Fruit fly (Drosophila melanogaster) whole organism, embryonic: ENCODE data around the gene RpLP1.

ENCODE experiments used
- Bgb ChIP-seq: fragments of 200-800 bp; sonication (Bioruptor generic); IDR thresholded peaks from 2 replicates; pipeline ENCODE4 v1.3.6; 2022; ENCODE audit warnings: missing biosample characterization, missing genetic modification characterization; ENCODE audit not compliant: partially characterized antibody
- BtbVII ChIP-seq: fragments of 200-800 bp; sonication (Bioruptor generic); optimal IDR thresholded peaks from 3 replicates; lab custom pipeline; 2017; ENCODE audit warnings: missing biosample characterization, mild to moderate bottlenecking, missing genetic modification characterization
- CG10431 ChIP-seq: fragments of 200-800 bp; sonication (Bioruptor generic); optimal IDR thresholded peaks from 3 replicates; lab custom pipeline; 2018; ENCODE audit warnings: missing biosample characterization, mild to moderate bottlenecking, missing genetic modification characterization
- CG11085 ChIP-seq: fragments of 200-800 bp; sonication (Bioruptor generic); IDR thresholded peaks from 2 replicates; pipeline ENCODE4 v1.3.6; 2022; ENCODE audit warnings: missing biosample characterization, missing genetic modification characterization
- CG11504 ChIP-seq: fragments of 200-800 bp; sonication (Bioruptor generic); optimal IDR thresholded peaks from 3 replicates; lab custom pipeline; 2019; ENCODE audit warnings: missing biosample characterization, mild to moderate bottlenecking, missing genetic modification characterization, moderate library complexity
- CG13624 ChIP-seq: fragments of 200-800 bp; sonication (Bioruptor generic); optimal IDR thresholded peaks from 2 replicates; lab custom pipeline; 2016; ENCODE audit warnings: missing biosample characterization, missing genetic modification characterization
- CG14441 ChIP-seq: fragments of 200-800 bp; sonication (Bioruptor generic); IDR thresholded peaks from 2 replicates; pipeline ENCODE4 v1.3.6; 2022; ENCODE audit warnings: missing biosample characterization, missing genetic modification characterization
- CG14710 ChIP-seq: fragments of 200-800 bp; sonication (Bioruptor generic); optimal IDR thresholded peaks from 3 replicates; lab custom pipeline; 2019; ENCODE audit warnings: missing biosample characterization, mild to moderate bottlenecking, missing genetic modification characterization, moderate library complexity
- CG15514 ChIP-seq: fragments of 200-800 bp; sonication (Bioruptor generic); optimal IDR thresholded peaks from 3 replicates; lab custom pipeline; 2017; ENCODE audit warnings: missing biosample characterization, missing genetic modification characterization, mild to moderate bottlenecking, moderate library complexity, missing genetic modification reagents
- CG15696 ChIP-seq: fragments of 200-800 bp; sonication (Bioruptor generic); optimal IDR thresholded peaks from 2 replicates; lab custom pipeline; 2019; ENCODE audit warnings: missing biosample characterization, mild to moderate bottlenecking, missing genetic modification characterization, moderate library complexity
- CG1602 ChIP-seq: fragments of 200-800 bp; sonication (Bioruptor generic); optimal IDR thresholded peaks from 3 replicates; lab custom pipeline; 2016; ENCODE audit warnings: missing biosample characterization, missing genetic modification characterization
- CG31441 ChIP-seq: fragments of 200-800 bp; sonication (Bioruptor generic); IDR thresholded peaks from 2 replicates; pipeline ENCODE4 v1.3.6; 2022; ENCODE audit warnings: missing biosample characterization, missing genetic modification characterization
- CG6175 ChIP-seq: fragments of 200-800 bp; sonication (Bioruptor generic); IDR thresholded peaks from 3 replicates; pipeline ENCODE4 v1.3.6; 2022; ENCODE audit warnings: missing biosample characterization, missing genetic modification characterization
- CG6689 ChIP-seq: fragments of 200-800 bp; sonication (Bioruptor generic); IDR thresholded peaks from 2 replicates; pipeline ENCODE4 v1.3.6; 2022; ENCODE audit warnings: missing biosample characterization, missing genetic modification characterization
- CG6765 ChIP-seq: fragments of 200-800 bp; sonication (Bioruptor generic); optimal IDR thresholded peaks from 3 replicates; lab custom pipeline; 2017; ENCODE audit warnings: missing biosample characterization, mild to moderate bottlenecking, missing genetic modification characterization
- CG7357 ChIP-seq: fragments of 200-800 bp; sonication (Bioruptor generic); IDR thresholded peaks from 3 replicates; pipeline ENCODE4 v1.3.6; 2022; ENCODE audit warnings: missing biosample characterization, missing genetic modification characterization
- CG7963 ChIP-seq: fragments of 200-800 bp; sonication (Bioruptor generic); IDR thresholded peaks from 3 replicates; pipeline ENCODE4 v1.3.6; 2022; ENCODE audit warnings: missing biosample characterization, missing genetic modification characterization; ENCODE audit not compliant: partially characterized antibody
- CrebB ChIP-seq: fragments of 200-800 bp; sonication (Bioruptor generic); optimal IDR thresholded peaks from 3 replicates; lab custom pipeline; 2018; ENCODE audit warnings: missing biosample characterization, mild to moderate bottlenecking, missing genetic modification characterization
- E2f2 ChIP-seq: fragments of 200-800 bp; sonication (Bioruptor generic); IDR thresholded peaks from 2 replicates; pipeline ENCODE4 v1.3.6; 2022; ENCODE audit warnings: missing biosample characterization, missing genetic modification characterization
- H2.0 ChIP-seq: fragments of 200-800 bp; sonication (Bioruptor generic); IDR thresholded peaks from 2 replicates; pipeline ENCODE4 v1.3.6; 2022; ENCODE audit warnings: missing biosample characterization, missing genetic modification characterization
- HmgZ ChIP-seq: fragments of 200-800 bp; sonication (Bioruptor generic); optimal IDR thresholded peaks from 2 replicates; lab custom pipeline; 2018; ENCODE audit warnings: missing biosample characterization, mild to moderate bottlenecking, missing genetic modification characterization
- Hmx ChIP-seq: fragments of 200-800 bp; sonication (Bioruptor generic); optimal IDR thresholded peaks from 2 replicates; lab custom pipeline; 2016; ENCODE audit warnings: missing biosample characterization, missing genetic modification characterization
- Hr51 ChIP-seq, 2 experiments: fragments of 200-800 bp; sonication (Bioruptor generic); optimal IDR thresholded peaks; 2 replicates in 1 of 2; 3 replicates in 1 of 2; lab custom pipeline; 2016 to 2018; ENCODE audit warnings: missing biosample characterization in 2 of 2, missing genetic modification characterization in 2 of 2, mild to moderate bottlenecking in 1 of 2, moderate library complexity in 1 of 2
- Hr78 ChIP-seq, 2 experiments: fragments of 200-800 bp in 1 of 2; fragments of >200 bp in 1 of 2; sonication (Bioruptor generic) in 1 of 2; optimal IDR thresholded peaks; 2 replicates each; lab custom pipeline; 2017 to 2019; ENCODE audit warnings: missing biosample characterization in 2 of 2, missing genetic modification characterization in 2 of 2, mild to moderate bottlenecking in 1 of 2, moderate library complexity in 1 of 2
- Lim3 ChIP-seq: fragments of 200-800 bp; sonication (Bioruptor generic); IDR thresholded peaks from 2 replicates; pipeline ENCODE4 v1.3.6; 2022; ENCODE audit warnings: missing biosample characterization, missing genetic modification characterization
- Mrtf ChIP-seq: fragments of 200-800 bp; sonication (Bioruptor generic); IDR thresholded peaks from 3 replicates; pipeline ENCODE4 v1.3.6; 2022; ENCODE audit warnings: missing biosample characterization, missing genetic modification characterization
- NFAT ChIP-seq: fragments of 200-800 bp; sonication (Bioruptor generic); IDR thresholded peaks from 2 replicates; pipeline ENCODE4 v1.3.6; 2022; ENCODE audit warnings: missing biosample characterization, missing genetic modification characterization
- Nf-YA ChIP-seq: fragments of 200-800 bp; sonication (Bioruptor generic); IDR thresholded peaks from 2 replicates; pipeline ENCODE4 v1.3.6; 2022; ENCODE audit warnings: missing biosample characterization, missing genetic modification characterization
- Rfx ChIP-seq: fragments of 200-800 bp; sonication (Bioruptor generic); IDR thresholded peaks from 2 replicates; pipeline ENCODE4 v1.3.6; 2022; ENCODE audit warnings: missing biosample characterization, missing genetic modification characterization
- Sin3A ChIP-seq: fragments of >200 bp; optimal IDR thresholded peaks from 2 replicates; lab custom pipeline; 2018
- Sox102F ChIP-seq: fragments of 200-800 bp; sonication (Bioruptor generic); optimal IDR thresholded peaks from 2 replicates; lab custom pipeline; 2018; ENCODE audit warnings: missing biosample characterization, mild to moderate bottlenecking, missing genetic modification characterization, moderate library complexity
- ab ChIP-seq: fragments of 200-800 bp; sonication (Bioruptor generic); optimal IDR thresholded peaks from 2 replicates; lab custom pipeline; 2016; ENCODE audit warnings: missing biosample characterization, missing genetic modification characterization
- ash1 ChIP-seq: fragments of 200-800 bp; sonication (Bioruptor generic); optimal IDR thresholded peaks from 2 replicates; lab custom pipeline; 2018; ENCODE audit warnings: missing biosample characterization, mild to moderate bottlenecking, missing genetic modification characterization
- cato ChIP-seq: fragments of 200-800 bp; sonication (Bioruptor generic); optimal IDR thresholded peaks from 2 replicates; lab custom pipeline; 2016; ENCODE audit warnings: missing biosample characterization, missing genetic modification characterization, borderline replicate concordance
- crp ChIP-seq, 2 experiments: fragments of 200-800 bp; sonication (Bioruptor generic); optimal IDR thresholded peaks; 2 replicates in 1 of 2; 3 replicates in 1 of 2; lab custom pipeline; 2017; ENCODE audit warnings: missing biosample characterization in 2 of 2, missing genetic modification characterization in 2 of 2, mild to moderate bottlenecking in 1 of 2, moderate library complexity in 1 of 2
- dimm ChIP-seq: fragments of 200-800 bp; sonication (Bioruptor generic); IDR thresholded peaks from 2 replicates; pipeline ENCODE4 v1.3.6; 2022; ENCODE audit warnings: missing biosample characterization, missing genetic modification characterization
- fd102C ChIP-seq: fragments of 200-800 bp; sonication (Bioruptor generic); optimal IDR thresholded peaks from 2 replicates; lab custom pipeline; 2018; ENCODE audit warnings: missing biosample characterization, mild to moderate bottlenecking, missing genetic modification characterization, moderate library complexity
- fd96Cb ChIP-seq: fragments of 200-800 bp; sonication (Bioruptor generic); optimal IDR thresholded peaks from 2 replicates; lab custom pipeline; 2018; ENCODE audit warnings: missing biosample characterization, mild to moderate bottlenecking, missing genetic modification characterization, moderate library complexity
- fu2 ChIP-seq: fragments of 200-800 bp; sonication (Bioruptor generic); optimal IDR thresholded peaks from 2 replicates; lab custom pipeline; 2016; ENCODE audit warnings: missing biosample characterization, missing genetic modification characterization
- grau ChIP-seq: fragments of 200-800 bp; optimal IDR thresholded peaks from 3 replicates; lab custom pipeline; 2019; ENCODE audit warnings: missing biosample characterization, mild to moderate bottlenecking, missing genetic modification characterization, moderate library complexity
- grn ChIP-seq: fragments of 200-800 bp; sonication (Bioruptor generic); optimal IDR thresholded peaks from 3 replicates; lab custom pipeline; 2017; ENCODE audit warnings: missing biosample characterization, missing genetic modification characterization
- ham ChIP-seq: fragments of 200-800 bp; sonication (Bioruptor generic); IDR thresholded peaks from 2 replicates; pipeline ENCODE4 v1.3.6; 2022; ENCODE audit warnings: missing biosample characterization, missing genetic modification characterization
- klu ChIP-seq: fragments of 200-800 bp; sonication (Bioruptor generic); IDR thresholded peaks from 2 replicates; pipeline ENCODE4 v1.3.6; 2022; ENCODE audit warnings: missing biosample characterization, missing genetic modification characterization
- luna ChIP-seq: fragments of 200-800 bp; sonication (Bioruptor generic); optimal IDR thresholded peaks from 2 replicates; lab custom pipeline; 2016; ENCODE audit warnings: missing biosample characterization, missing genetic modification characterization
- mirr ChIP-seq: fragments of 200-800 bp; sonication (Bioruptor generic); optimal IDR thresholded peaks from 3 replicates; lab custom pipeline; 2018; ENCODE audit warnings: missing biosample characterization, mild to moderate bottlenecking, missing genetic modification characterization
- nerfin-2 ChIP-seq: fragments of 200-800 bp; sonication (Bioruptor generic); IDR thresholded peaks from 2 replicates; pipeline ENCODE4 v1.3.6; 2022; ENCODE audit warnings: missing biosample characterization, missing genetic modification characterization; ENCODE audit not compliant: partially characterized antibody
- sens ChIP-seq: fragments of 200-800 bp; sonication (Bioruptor generic); peaks from one replicate; lab custom pipeline; 2016; ENCODE audit warnings: missing biosample characterization, missing genetic modification characterization
- shn ChIP-seq: fragments of 200-800 bp; sonication (Bioruptor generic); optimal IDR thresholded peaks from 3 replicates; lab custom pipeline; 2016; ENCODE audit warnings: missing biosample characterization, missing genetic modification characterization
- sima ChIP-seq: fragments of 200-800 bp; sonication (Bioruptor generic); optimal IDR thresholded peaks from 2 replicates; lab custom pipeline; 2016; ENCODE audit warnings: missing biosample characterization, missing genetic modification characterization
- stwl ChIP-seq: fragments of 200-800 bp; sonication (Bioruptor generic); optimal IDR thresholded peaks from 3 replicates; lab custom pipeline; 2018; ENCODE audit warnings: missing biosample characterization, mild to moderate bottlenecking, missing genetic modification characterization, moderate library complexity

The RpLP1 gene

DNA sequence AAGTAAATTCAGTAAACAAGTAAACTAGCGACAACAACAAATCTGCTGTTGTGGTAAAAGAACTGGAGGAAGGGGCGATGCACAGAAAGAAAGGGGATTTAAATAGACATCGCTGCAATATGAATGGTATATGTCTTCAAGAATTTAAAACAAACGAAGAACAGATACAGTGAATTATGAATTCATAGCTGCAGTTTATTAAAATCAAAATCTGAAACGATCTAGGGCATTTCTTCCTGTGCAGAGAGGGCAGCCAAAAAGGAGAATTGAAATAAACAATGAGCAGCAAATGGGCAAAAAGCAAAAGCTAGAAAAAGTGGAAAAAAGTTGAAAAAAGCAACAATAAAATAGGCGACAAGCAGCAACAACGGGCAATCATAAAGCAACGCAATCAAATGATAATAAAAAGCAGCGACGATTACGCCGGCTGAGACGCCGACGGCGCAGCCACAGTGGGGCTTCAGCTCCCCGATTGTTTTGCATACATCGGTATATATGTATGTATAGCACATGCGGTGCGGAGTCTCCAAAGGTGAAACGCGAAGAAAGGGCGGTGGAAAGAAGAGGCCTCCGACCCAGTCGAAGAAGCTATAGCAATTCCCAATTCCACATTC is 49.1 kb downstream of the RpLP1 start (continued):
- TF ChIP-seq ab (GFP tag; lab: Kevin White, UChicago) (no peak), fd96Cb (tag; lab: Kevin White, UChicago) (peak; percentile 79), H2.0 (GFP tag; lab: Robert Waterston, UW) (peak; percentile 75), CG31441 (GFP tag; lab: Robert Waterston, UW) (peak; percentile 79), CG15696 (tag; lab: Kevin White, UChicago) (no peak), Lim3 (GFP tag; lab: Robert Waterston, UW) (peak; percentile 49; the same call in 1 of the 2 replicates), nerfin-2 (GFP tag; lab: Robert Waterston, UW) (no peak), Mrtf (0 out of 3 replicates have a peak, but pooled peaks have one; percentile 42), CG13624 (GFP tag; lab: Kevin White, UChicago) (peak; percentile 72), CG6689 (GFP tag; lab: Robert Waterston, UW) (peak; percentile 72), Sox102F (GFP tag; lab: Kevin White, UChicago) (peak; percentile 91), Hr51 (GFP tag; optimal IDR thresholded peaks at IDR 0.05; lab: Kevin White, UChicago) (peak; percentile 39 to 82), CG11085 (GFP tag; lab: Robert Waterston, UW) (peak; percentile 47), CrebB (tag; lab: Kevin White, UChicago) (peak; percentile 72), sima (GFP tag; lab: Kevin White, UChicago) (no peak), Hr78 (GFP tag; optimal IDR thresholded peaks at IDR 0.05; lab: Kevin White, UChicago) (peak in 1 of 2 experiments; percentile 64), Bgb (GFP tag; lab: Robert Waterston, UW) (no peak), CG7357 (peak; percentile 52; the same call in 2 of the 3 replicates), CG14441 (GFP tag; lab: Robert Waterston, UW) (peak; percentile 74), grau (tag; lab: Kevin White, UChicago) (peak; percentile 65), mirr (GFP tag; lab: Kevin White, UChicago) (peak; percentile 41), HmgZ (tag; lab: Kevin White, UChicago) (peak; percentile 50), NFAT (GFP tag; lab: Robert Waterston, UW) (peak; percentile 49; the same call in 1 of the 2 replicates), BtbVII (GFP tag; lab: Kevin White, UChicago) (peak; percentile 36), CG6175 (no peak), CG7963 (GFP tag; lab: Robert Waterston, UW) (no peak), CG14710 (tag; lab: Kevin White, UChicago) (peak; percentile 51), CG1602 (GFP tag; lab: Kevin White, UChicago) (peak; percentile 65), ham (no peak), CG15514 (peak; percentile 69), ash1 (no peak), Rfx (peak; percentile 76), shn (GFP tag; lab: Kevin White, UChicago) (peak; percentile 53), cato (GFP tag; lab: Kevin White, UChicago) (peak; percentile 39), Sin3A (no peak), dimm (GFP tag; lab: Robert Waterston, UW) (peak; percentile 33; the same call in 1 of the 2 replicates), klu (0 out of 2 replicates have a peak, but pooled peaks have one; percentile 39), grn (GFP tag; lab: Kevin White, UChicago) (no peak), fu2 (peak; percentile 73), crp (GFP tag; optimal IDR thresholded peaks at IDR 0.05; lab: Kevin White, UChicago) (peak in 1 of 2 experiments; percentile 3), Hmx (GFP tag; lab: Kevin White, UChicago) (no peak), CG10431 (no peak), Nf-YA (GFP tag; lab: Robert Waterston, UW) (peak; percentile 51; the same call in 1 of the 2 replicates), luna (GFP tag; lab: Kevin White, UChicago) (peak; percentile 44), stwl (tag; lab: Kevin White, UChicago) (no peak), CG6765 (peak; percentile 53), fd102C (no peak), E2f2 (no peak), sens (peak; percentile 97), CG11504 (tag; lab: Kevin White, UChicago) (peak; percentile 82)
